Fruit fly (Drosophila melanogaster): ENCODE results near the gene Ptp61F.
A peak's percentile ranks its signal among the peaks of the same experiment; 100 is the strongest.

The Ptp61F gene

dm6 chr3L:1370939-1371338, 104.1 kb downstream of the Ptp61F start (continued):
- TF ChIP-seq CG32767 (GFP tag; IDR thresholded peaks at IDR 0.05) (no peak), CG10654 (GFP tag; optimal IDR thresholded peaks at IDR 0.05) (peak; percentile 6), CG12299 (tag; optimal IDR thresholded peaks at IDR 0.05) (no peak), CG6272 (GFP tag; IDR thresholded peaks at IDR 0.05) (no peak), Blimp-1 (GFP tag; optimal IDR thresholded peaks at IDR 0.05) (peak; percentile 36), chif (GFP tag; optimal IDR thresholded peaks at IDR 0.05) (peak in 1 of 2 experiments; percentile 42), CG33557 (GFP tag; optimal IDR thresholded peaks at IDR 0.05) (no peak), Mad (GFP tag; optimal IDR thresholded peaks at IDR 0.05) (peak; percentile 3), CG14441 (GFP tag; IDR thresholded peaks at IDR 0.05) (peak; percentile 60), dmrt99B (tag; optimal IDR thresholded peaks at IDR 0.05) (peak; percentile 47), CG15073 (GFP tag; optimal IDR thresholded peaks at IDR 0.05) (no peak), CG18599 (GFP tag; optimal IDR thresholded peaks at IDR 0.05) (peak; percentile 16), Pdp1 (GFP tag; optimal IDR thresholded peaks at IDR 0.05) (peak; percentile 4 to 13), CG1603 (tag; optimal IDR thresholded peaks at IDR 0.05) (peak; percentile 64), H2.0 (GFP tag; IDR thresholded peaks at IDR 0.05) (peak; percentile 22; the same call in 1 of the 2 replicates), CG10431 (GFP tag; optimal IDR thresholded peaks at IDR 0.05) (no peak), chn (GFP tag; optimal IDR thresholded peaks at IDR 0.05) (peak; percentile 9), Gug (GFP tag; IDR thresholded peaks at IDR 0.05) (no peak), otp (GFP tag; IDR thresholded peaks at IDR 0.05) (0 out of 3 replicates have a peak, but pooled peaks have one; percentile 46), ATbp (GFP tag; optimal IDR thresholded peaks at IDR 0.05) (peak; percentile 17), sens (GFP tag) (peak; percentile 43), B-H2 (GFP tag; optimal IDR thresholded peaks at IDR 0.05) (no peak), Opbp (GFP tag; IDR thresholded peaks at IDR 0.05; ENCODE audit: partially characterized antibody) (no peak), CG17359 (tag; optimal IDR thresholded peaks at IDR 0.05) (peak; percentile 37), esg (GFP tag; conservative IDR thresholded peaks at IDR 0.05) (peak; percentile 29; the same call in 1 of the 2 replicates), CG4854 (GFP tag; optimal IDR thresholded peaks at IDR 0.05) (no peak), CG14050 (GFP tag; IDR thresholded peaks at IDR 0.05) (no peak), nmo (GFP tag; optimal IDR thresholded peaks at IDR 0.05) (peak; percentile 34), CG8924 (tag; optimal IDR thresholded peaks at IDR 0.05) (peak; percentile 19), fd96Cb (tag; optimal IDR thresholded peaks at IDR 0.05) (peak; percentile 2), CG14710 (tag; optimal IDR thresholded peaks at IDR 0.05) (no peak), CG17328 (GFP tag; IDR thresholded peaks at IDR 0.05) (peak; percentile 57), dysf (GFP tag; IDR thresholded peaks at IDR 0.05) (no peak; the same call in 2 of the 3 replicates), CG31441 (GFP tag; IDR thresholded peaks at IDR 0.05) (0 out of 2 replicates have a peak, but pooled peaks have one; percentile 19), CG43689 (GFP tag; IDR thresholded peaks at IDR 0.05) (no peak), ems (GFP tag; optimal IDR thresholded peaks at IDR 0.05) (peak; percentile 20), CG14014 (GFP tag; IDR thresholded peaks at IDR 0.05) (no peak), Tbp (GFP tag; optimal IDR thresholded peaks at IDR 0.05) (no peak), Gsc (GFP tag; IDR thresholded peaks at IDR 0.05) (no peak), grau (tag; optimal IDR thresholded peaks at IDR 0.05) (peak; percentile 24), CG10979 (tag; optimal IDR thresholded peaks at IDR 0.05) (peak; percentile 32), CG8089 (GFP tag; optimal IDR thresholded peaks at IDR 0.05) (no peak), CG3407 (GFP tag; optimal IDR thresholded peaks at IDR 0.05) (no peak), CG12155 (GFP tag; optimal IDR thresholded peaks at IDR 0.05) (no peak), dmrt11E (tag; optimal IDR thresholded peaks at IDR 0.05) (peak; percentile 2), CG9609 (GFP tag; optimal IDR thresholded peaks at IDR 0.05) (peak; percentile 18), Myb (GFP tag; optimal IDR thresholded peaks at IDR 0.05) (no peak), HLHmδ (GFP tag; optimal IDR thresholded peaks at IDR 0.05) (no peak), CG42726 (GFP tag; IDR thresholded peaks at IDR 0.05; ENCODE audit: partially characterized antibody) (no peak), CG11504 (tag; optimal IDR thresholded peaks at IDR 0.05) (peak; percentile 56), Chrac-16 (GFP tag; optimal IDR thresholded peaks at IDR 0.05) (peak; percentile 13)

All from whole organism, embryonic.